Fruit fly (Drosophila melanogaster): Measurements from ENCODE around the gene CG7800.

CG7800 gene

DNA sequence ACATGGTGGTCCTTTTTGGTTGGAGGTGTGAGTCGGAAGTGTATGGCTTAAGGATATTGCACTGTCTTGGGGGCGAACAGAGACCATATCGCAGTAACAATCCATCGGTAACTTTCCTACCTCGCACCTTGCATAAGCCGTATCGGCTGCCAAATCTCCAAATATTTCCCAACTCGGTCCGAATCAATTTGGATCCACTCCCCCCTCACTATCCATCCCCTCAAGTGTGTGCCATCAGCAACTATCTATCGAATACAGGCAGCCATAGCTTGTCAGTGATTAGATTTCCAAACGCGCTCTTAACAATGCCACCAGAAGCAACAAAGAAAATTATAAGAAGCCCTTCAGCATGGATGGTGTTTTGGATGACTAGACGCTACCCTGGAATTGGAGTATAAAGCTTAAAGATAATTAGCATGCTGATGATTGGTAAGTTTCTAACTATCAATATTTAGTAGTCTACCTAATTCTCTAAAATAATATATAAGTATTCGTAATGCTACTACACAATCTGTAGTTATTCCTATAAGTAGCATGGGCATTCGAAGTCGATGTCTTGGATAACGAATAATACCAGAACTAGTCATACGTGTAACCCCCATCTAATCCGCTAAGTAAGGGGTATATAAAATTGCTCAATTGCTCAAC lies 11.0 kb upstream of the CG7800 start (continued):
- TF ChIP-seq ttk (GFP tag; IDR thresholded peaks at IDR 0.05) = peak; percentile 20; the same call in 1 of the 2 replicates
- peak; percentile 47 for TF ChIP-seq Sox100B (GFP tag; optimal IDR thresholded peaks at IDR 0.05)
- 0 out of 2 replicates have a peak, but pooled peaks have one; percentile 5 for TF ChIP-seq ham (GFP tag; IDR thresholded peaks at IDR 0.05)
- peak; percentile 62 for TF ChIP-seq CG17361 (GFP tag; IDR thresholded peaks at IDR 0.05)
- no peak for TF ChIP-seq CG5180 (GFP tag; optimal IDR thresholded peaks at IDR 0.05)
- TF ChIP-seq pzg (GFP tag; optimal IDR thresholded peaks at IDR 0.05) = no peak
- peak; percentile 83 for TF ChIP-seq CG2678 (tag; optimal IDR thresholded peaks at IDR 0.05)
- TF ChIP-seq CG14441 (GFP tag; IDR thresholded peaks at IDR 0.05) = no peak
- TF ChIP-seq D (optimal IDR thresholded peaks at IDR 0.05) = no peak
- TF ChIP-seq D (GFP tag; optimal IDR thresholded peaks at IDR 0.05) = peak; percentile 21
- TF ChIP-seq esg (GFP tag; conservative IDR thresholded peaks at IDR 0.05) = peak; percentile 53; the same call in 1 of the 2 replicates
- peak; percentile 72 for TF ChIP-seq CG2712 (tag; optimal IDR thresholded peaks at IDR 0.05)
- TF ChIP-seq sug (tag; optimal IDR thresholded peaks at IDR 0.05) = peak; percentile 71
- no peak for TF ChIP-seq Myb (GFP tag; optimal IDR thresholded peaks at IDR 0.05)
- TF ChIP-seq lmd (GFP tag; IDR thresholded peaks at IDR 0.05) = peak; percentile 62
- no peak for TF ChIP-seq CG15479 (GFP tag; optimal IDR thresholded peaks at IDR 0.05)
- peak; percentile 38 for TF ChIP-seq NfI (GFP tag; optimal IDR thresholded peaks at IDR 0.05)
- peak; percentile 85 for TF ChIP-seq sens (GFP tag)
- peak; percentile 16; the same call in 1 of the 2 replicates for TF ChIP-seq vvl (GFP tag; IDR thresholded peaks at IDR 0.05)
- TF ChIP-seq CG8388 (GFP tag; optimal IDR thresholded peaks at IDR 0.05) = peak; percentile 45
- TF ChIP-seq CG12104 (GFP tag; optimal IDR thresholded peaks at IDR 0.05) = no peak
- TF ChIP-seq CG9437 (GFP tag; optimal IDR thresholded peaks at IDR 0.05) = peak; percentile 47
- peak; percentile 45; the same call in 1 of the 2 replicates for TF ChIP-seq CG10366 (GFP tag; IDR thresholded peaks at IDR 0.05)
- TF ChIP-seq Hand (GFP tag; optimal IDR thresholded peaks at IDR 0.05) = peak; percentile 14
- peak; percentile 55 for TF ChIP-seq CG3847 (GFP tag; IDR thresholded peaks at IDR 0.05)
- TF ChIP-seq zfh2 (GFP tag; optimal IDR thresholded peaks at IDR 0.05) = peak; percentile 38
- TF ChIP-seq CG13424 (tag; optimal IDR thresholded peaks at IDR 0.05) = peak; percentile 64
- peak; percentile 47 for TF ChIP-seq slbo (GFP tag; IDR thresholded peaks at IDR 0.05)
- peak; percentile 23 for TF ChIP-seq Jarid2 (GFP tag; optimal IDR thresholded peaks at IDR 0.05)
- TF ChIP-seq CG17359 (tag; optimal IDR thresholded peaks at IDR 0.05) = peak; percentile 61
- no peak for TF ChIP-seq Fer2 (tag; optimal IDR thresholded peaks at IDR 0.05)
- TF ChIP-seq CG6654 (GFP tag; optimal IDR thresholded peaks at IDR 0.05) = no peak
- TF ChIP-seq lab (GFP tag; optimal IDR thresholded peaks at IDR 0.05) = peak; percentile 66
- TF ChIP-seq bcd (GFP tag; optimal IDR thresholded peaks at IDR 0.05) = peak; percentile 47
- no peak for TF ChIP-seq hkb (optimal IDR thresholded peaks at IDR 0.05)
- TF ChIP-seq hkb (GFP tag; IDR thresholded peaks at IDR 0.05) = peak; percentile 41; the same call in 1 of the 2 replicates
- no peak for TF ChIP-seq Doc2 (GFP tag; IDR thresholded peaks at IDR 0.05)
- peak; percentile 66 for TF ChIP-seq phol (tag; optimal IDR thresholded peaks at IDR 0.05)
- TF ChIP-seq CG10209 (GFP tag; optimal IDR thresholded peaks at IDR 0.05) = peak; percentile 37
- peak; percentile 63 for TF ChIP-seq CG10979 (tag; optimal IDR thresholded peaks at IDR 0.05)
- peak; percentile 19 for TF ChIP-seq Mad (GFP tag; optimal IDR thresholded peaks at IDR 0.05)
- TF ChIP-seq so (GFP tag; IDR thresholded peaks at IDR 0.05) = peak; percentile 53; the same call in 1 of the 3 replicates
- peak; percentile 22; the same call in 1 of the 2 replicates for TF ChIP-seq wdn (GFP tag; IDR thresholded peaks at IDR 0.05)
- no peak for TF ChIP-seq tin (GFP tag; optimal IDR thresholded peaks at IDR 0.05)
- no peak for TF ChIP-seq CG6175 (GFP tag; IDR thresholded peaks at IDR 0.05)
- TF ChIP-seq CG15073 (GFP tag; optimal IDR thresholded peaks at IDR 0.05) = no peak
- no peak for TF ChIP-seq CG8359 (GFP tag; optimal IDR thresholded peaks at IDR 0.05; ENCODE audit: borderline replicate concordance)
- peak; percentile 34 for TF ChIP-seq gro (GFP tag; optimal IDR thresholded peaks at IDR 0.05)
- peak; percentile 76 for TF ChIP-seq grau (tag; optimal IDR thresholded peaks at IDR 0.05)
- TF ChIP-seq CG3281 (GFP tag; optimal IDR thresholded peaks at IDR 0.05) = peak; percentile 62

Data from whole organism, embryonic.